Worm (Caenorhabditis elegans) whole organism, early embryonic: ENCODE data around the gene arl-3.

Experiments used
- B0310.2 ChIP-seq: sonication (generic microtip); optimal IDR thresholded peaks from 2 replicates; lab custom pipeline; 2016; ENCODE audit warnings: mild to moderate bottlenecking, missing genetic modification characterization, missing compliant biosample characterization
- F13C5.2 ChIP-seq: sonication (generic microtip); optimal IDR thresholded peaks from 2 replicates; lab custom pipeline; 2017; ENCODE audit warnings: mild to moderate bottlenecking, missing genetic modification characterization, inconsistent platforms, missing compliant biosample characterization
- aly-1 ChIP-seq: sonication (generic microtip); optimal IDR thresholded peaks from 2 replicates; lab custom pipeline; 2016; ENCODE audit warnings: missing genetic modification characterization, missing compliant biosample characterization
- ama-1 ChIP-seq: fragments of 150-350 bp; optimal IDR thresholded peaks from 2 replicates; lab custom pipeline; 2014
- ceh-13 ChIP-seq: fragments of 200-800 bp; sonication (Bioruptor generic); optimal IDR thresholded peaks from 2 replicates; lab custom pipeline; 2018; ENCODE audit warnings: mild to moderate bottlenecking, missing genetic modification characterization, missing compliant biosample characterization
- ets-7 ChIP-seq: sonication (generic microtip); optimal IDR thresholded peaks from 2 replicates; lab custom pipeline; 2016; ENCODE audit warnings: missing genotype, missing genetic modification characterization, missing compliant biosample characterization
- flt-1 ChIP-seq: fragments of 200-800 bp; sonication (Bioruptor generic); IDR thresholded peaks from 2 replicates; pipeline ENCODE4 v1.3.6; 2022; ENCODE audit warnings: missing genetic modification characterization, missing compliant biosample characterization
- hmbx-1 ChIP-seq: sonication (generic microtip); optimal IDR thresholded peaks from 2 replicates; lab custom pipeline; 2016; ENCODE audit warnings: mild to moderate bottlenecking, missing genetic modification characterization, missing compliant biosample characterization
- hnd-1 ChIP-seq: sonication (generic microtip); optimal IDR thresholded peaks from 2 replicates; lab custom pipeline; 2016; ENCODE audit warnings: missing genetic modification characterization, missing compliant biosample characterization
- pes-1 ChIP-seq: fragments of 200-800 bp; sonication (Bioruptor generic); IDR thresholded peaks from 2 replicates; pipeline ENCODE4 v1.3.6; 2022; ENCODE audit warnings: missing genetic modification reagents, missing genetic modification characterization, missing compliant biosample characterization
- scrt-1 ChIP-seq: fragments of 200-800 bp; sonication (Bioruptor generic); IDR thresholded peaks from 2 replicates; pipeline ENCODE4 v1.3.6; 2022; ENCODE audit warnings: missing genetic modification characterization, missing compliant biosample characterization
- sea-1 ChIP-seq: fragments of 200-800 bp; sonication (Bioruptor generic); conservative IDR thresholded peaks from 2 replicates; pipeline ENCODE4 v1.3.6; 2022; ENCODE audit warnings: missing genetic modification characterization, missing compliant biosample characterization
- tbx-37 ChIP-seq: fragments of 200-800 bp; sonication (Bioruptor generic); conservative IDR thresholded peaks from 2 replicates; pipeline ENCODE4 v1.3.6; 2022; ENCODE audit warnings: missing genetic modification reagents, missing genetic modification characterization, missing compliant biosample characterization
- tra-4 ChIP-seq: sonication (generic microtip); optimal IDR thresholded peaks from 2 replicates; lab custom pipeline; 2017; ENCODE audit warnings: missing genetic modification characterization, missing compliant biosample characterization

DNA sequence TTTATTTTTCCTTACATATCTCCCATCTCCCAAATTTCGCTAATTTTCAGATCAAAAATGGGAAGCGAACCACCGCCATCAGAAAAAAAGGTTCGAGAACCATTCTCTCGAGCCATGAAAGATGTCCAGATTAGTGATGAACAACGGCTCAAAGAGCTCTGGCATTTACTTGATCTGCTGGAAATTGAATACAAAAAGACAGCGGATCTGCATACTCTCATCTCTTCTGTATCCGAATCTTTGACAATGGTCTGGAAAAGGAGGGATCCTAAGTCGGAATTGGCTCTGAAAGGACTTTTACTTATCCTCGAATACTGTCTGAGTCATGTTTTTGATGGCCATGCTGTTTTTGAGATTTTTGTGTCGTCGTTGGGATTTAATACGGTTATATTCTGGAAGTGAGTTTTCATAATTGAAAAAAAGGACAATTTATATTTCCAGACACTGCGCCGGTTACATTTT, 5.4 kb upstream of the arl-3 start, which contains the start of gene tps-2:
- no peak for TF ChIP-seq ceh-13 (GFP tag; lab: Kevin White, UChicago)
- TF ChIP-seq ama-1, result no peak
- no peak for TF ChIP-seq F13C5.2 (tag; lab: Kevin White, UChicago)
- no peak for TF ChIP-seq sea-1 (GFP tag; lab: Robert Waterston, UW)
- TF ChIP-seq tra-4 (tag; lab: Kevin White, UChicago), result no peak
- no peak for TF ChIP-seq aly-1
- no peak for TF ChIP-seq pes-1 (GFP tag; lab: Robert Waterston, UW)
- TF ChIP-seq ets-7, result no peak
- TF ChIP-seq flt-1 (GFP tag; lab: Robert Waterston, UW), result no peak
- TF ChIP-seq hmbx-1 (tag; lab: Kevin White, UChicago), result no peak
- TF ChIP-seq hnd-1 (tag; lab: Kevin White, UChicago), result no peak
- no peak for TF ChIP-seq B0310.2 (tag; lab: Kevin White, UChicago)
- no peak for TF ChIP-seq scrt-1 (GFP tag; lab: Robert Waterston, UW)
- TF ChIP-seq tbx-37 (GFP tag; lab: Robert Waterston, UW), result no peak
